Worm (Caenorhabditis elegans) whole organism, midembryonic: ENCODE results near the gene C24A3.9.
A peak's percentile ranks its signal among the peaks of the same experiment; 100 is the strongest.

ENCODE experiments used
- T22C8.4 ChIP-seq: fragments of 200-800 bp; sonication (Bioruptor generic); IDR thresholded peaks from 2 replicates; pipeline ENCODE4 v1.3.6; 2022; ENCODE audit warnings: missing genetic modification characterization, missing compliant biosample characterization
- cog-1 ChIP-seq: sonication (generic microtip); optimal IDR thresholded peaks from 2 replicates; lab custom pipeline; 2016; ENCODE audit warnings: missing genetic modification characterization, missing compliant biosample characterization
- flt-1 ChIP-seq: fragments of 200-800 bp; sonication (Bioruptor generic); IDR thresholded peaks from 2 replicates; pipeline ENCODE4 v1.3.6; 2022; ENCODE audit warnings: missing genetic modification characterization, missing compliant biosample characterization
- klf-2 ChIP-seq: fragments of 200-800 bp; sonication (Bioruptor generic); conservative IDR thresholded peaks from 2 replicates; pipeline ENCODE4 v1.3.6; 2022; ENCODE audit warnings: missing genetic modification reagents, missing genetic modification characterization, missing compliant biosample characterization
- med-1 ChIP-seq: sonication (generic microtip); optimal IDR thresholded peaks from 2 replicates; lab custom pipeline; 2017; ENCODE audit warnings: missing genetic modification characterization, mild to moderate bottlenecking, missing compliant biosample characterization, antibody characterized with exemption, missing genetic modification reagents; ENCODE audit not compliant: insufficient read depth
- ref-1 ChIP-seq: fragments of 200-800 bp; sonication (Bioruptor generic); conservative IDR thresholded peaks from 2 replicates; pipeline ENCODE4 v1.3.6; 2022; ENCODE audit warnings: missing genetic modification reagents, missing genetic modification characterization, missing compliant biosample characterization
- tab-1 ChIP-seq: fragments of 200-800 bp; sonication (Bioruptor generic); IDR thresholded peaks from 2 replicates; pipeline ENCODE4 v1.3.6; 2022; ENCODE audit warnings: missing genetic modification characterization, missing compliant biosample characterization
- ztf-23 ChIP-seq: fragments of 200-800 bp; sonication (Bioruptor generic); IDR thresholded peaks from 2 replicates; pipeline ENCODE4 v1.3.6; 2022; ENCODE audit warnings: missing genetic modification reagents, missing genetic modification characterization, missing compliant biosample characterization
- ztf-29 ChIP-seq: fragments of 200-800 bp; sonication (Bioruptor generic); IDR thresholded peaks from 2 replicates; pipeline ENCODE4 v1.3.6; 2022; ENCODE audit warnings: missing genetic modification reagents, missing genetic modification characterization, missing compliant biosample characterization

C24A3.9 gene

DNA sequence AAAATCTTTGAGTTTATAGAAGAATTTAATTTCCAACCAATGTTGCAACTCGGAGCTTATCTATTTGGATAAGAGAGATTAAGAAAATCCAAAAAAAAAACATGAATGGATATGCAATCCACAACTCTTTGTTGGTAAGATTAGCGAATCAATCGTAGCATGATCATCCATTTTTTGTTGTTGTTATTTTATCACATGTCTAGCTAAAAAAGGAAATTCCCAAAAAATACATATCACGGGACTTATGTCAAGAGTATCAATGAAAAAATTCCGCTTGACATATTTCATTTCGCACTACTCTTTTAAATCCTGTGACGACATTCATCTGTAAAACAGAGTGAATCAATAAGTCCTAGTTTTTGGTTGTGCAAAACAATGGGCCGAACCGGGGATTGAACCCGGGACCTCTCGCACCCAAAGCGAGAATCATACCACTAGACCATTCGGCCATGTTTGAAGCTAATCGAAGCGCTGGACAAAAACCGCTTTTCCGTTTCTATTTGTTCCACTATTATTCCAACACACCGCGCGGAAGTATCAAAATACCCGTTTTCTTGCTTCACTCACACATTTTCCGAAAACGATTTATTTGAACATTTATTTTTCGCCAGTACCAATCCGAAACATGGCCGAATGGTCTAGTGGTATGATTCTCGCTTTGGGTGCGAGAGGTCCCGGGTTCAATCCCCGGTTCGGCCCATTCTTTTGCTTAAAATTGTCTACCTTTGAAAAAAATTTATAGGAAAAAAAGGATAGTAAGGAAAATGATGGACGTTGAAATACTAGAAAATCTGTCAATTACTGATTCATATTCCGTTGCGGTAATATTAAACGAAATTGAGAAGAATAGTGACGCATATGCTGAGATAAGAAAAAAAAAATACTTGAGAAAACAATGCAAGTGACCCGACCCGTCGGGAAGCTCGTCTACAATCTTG is 40.9 kb downstream of the C24A3.9 start:
- peak; percentile 21 for TF ChIP-seq cog-1
- 0 out of 2 replicates have a peak, but pooled peaks have one; percentile 55 for TF ChIP-seq ztf-23 (GFP tag; lab: Robert Waterston, UW)
- no peak for TF ChIP-seq ref-1 (GFP tag; lab: Robert Waterston, UW)
- TF ChIP-seq ztf-29 (GFP tag; lab: Robert Waterston, UW), result no peak
- TF ChIP-seq tab-1 (GFP tag; lab: Robert Waterston, UW), result 0 out of 2 replicates have a peak, but pooled peaks have one; percentile 30
- TF ChIP-seq med-1 (GFP tag; lab: Kevin White, UChicago), result no peak
- TF ChIP-seq T22C8.4 (GFP tag; lab: Robert Waterston, UW), result no peak
- TF ChIP-seq klf-2 (GFP tag; lab: Robert Waterston, UW), result no peak
- TF ChIP-seq flt-1 (GFP tag; lab: Robert Waterston, UW), result no peak

DNA sequence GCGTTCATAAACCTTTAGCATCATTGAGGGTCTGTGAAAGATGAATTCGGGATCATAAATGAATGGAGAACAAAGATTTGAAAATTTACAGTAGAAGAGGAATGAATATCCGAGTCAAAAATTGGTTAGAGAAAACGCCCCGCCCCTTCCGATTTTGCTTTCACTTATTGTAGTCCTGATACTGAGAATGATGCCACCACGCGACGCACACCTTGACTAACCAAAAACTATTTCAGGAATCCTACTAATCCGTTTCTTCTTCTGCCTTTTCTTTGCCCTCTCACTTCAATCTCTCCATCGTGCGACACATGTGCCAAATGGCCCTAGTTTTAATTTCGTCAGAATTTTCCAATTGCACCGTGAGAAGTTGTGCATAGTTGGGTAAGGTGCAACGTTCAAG is 46.8 kb downstream of the C24A3.9 start:
- TF ChIP-seq tab-1 (GFP tag; lab: Robert Waterston, UW) (no peak), ztf-23 (GFP tag; lab: Robert Waterston, UW) (no peak), ref-1 (GFP tag; lab: Robert Waterston, UW) (no peak), T22C8.4 (GFP tag; lab: Robert Waterston, UW) (no peak), ztf-29 (GFP tag; lab: Robert Waterston, UW) (no peak), med-1 (GFP tag; lab: Kevin White, UChicago) (no peak)

DNA sequence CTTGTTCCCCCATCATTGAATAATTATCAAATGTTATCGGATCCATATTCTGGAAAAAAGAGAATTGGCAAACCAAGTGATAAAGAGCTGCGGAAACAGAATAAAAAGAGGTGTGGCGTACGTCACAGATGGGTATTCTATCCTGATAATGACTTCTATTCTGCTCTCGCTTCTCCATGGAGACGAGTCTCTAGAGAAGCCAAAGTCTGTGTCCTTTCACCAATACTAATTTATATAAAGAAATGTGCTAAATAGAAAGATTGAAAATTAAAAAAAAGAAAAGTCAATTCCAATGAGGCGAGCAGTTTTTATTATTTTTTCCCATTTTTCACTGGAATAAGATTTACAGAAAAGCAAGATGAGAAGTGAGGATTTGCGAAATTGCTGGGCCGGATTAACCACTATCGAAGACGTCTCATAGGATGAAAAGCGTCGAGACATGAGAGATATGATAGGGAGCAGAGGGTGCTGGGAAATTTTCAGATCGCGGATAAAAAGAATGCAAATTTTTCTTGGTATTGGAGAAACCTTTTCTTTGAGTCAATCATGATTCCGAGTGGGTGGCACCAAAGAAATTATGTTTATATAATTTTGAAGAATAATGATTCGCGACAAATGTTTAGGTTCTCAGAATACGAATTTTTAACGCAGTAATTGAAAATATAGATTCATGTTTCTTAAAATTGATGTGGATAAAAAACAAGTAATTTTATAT is 49.0 kb downstream of the C24A3.9 start, which contains the start of gene aexr-3:
Gene aexr-3 (minus strand): TSS at position 51 of the 715 bp plus-strand sequence.
- TF ChIP-seq T22C8.4 (GFP tag; lab: Robert Waterston, UW), result no peak
- TF ChIP-seq cog-1, result no peak
- no peak for TF ChIP-seq ztf-23 (GFP tag; lab: Robert Waterston, UW)
- TF ChIP-seq tab-1 (GFP tag; lab: Robert Waterston, UW), result no peak
- TF ChIP-seq flt-1 (GFP tag; lab: Robert Waterston, UW), result no peak
- TF ChIP-seq klf-2 (GFP tag; lab: Robert Waterston, UW), result no peak
- no peak for TF ChIP-seq ref-1 (GFP tag; lab: Robert Waterston, UW)
- TF ChIP-seq ztf-29 (GFP tag; lab: Robert Waterston, UW), result no peak
